Worm (Caenorhabditis elegans): ENCODE results near the gene his-59.

DNA sequence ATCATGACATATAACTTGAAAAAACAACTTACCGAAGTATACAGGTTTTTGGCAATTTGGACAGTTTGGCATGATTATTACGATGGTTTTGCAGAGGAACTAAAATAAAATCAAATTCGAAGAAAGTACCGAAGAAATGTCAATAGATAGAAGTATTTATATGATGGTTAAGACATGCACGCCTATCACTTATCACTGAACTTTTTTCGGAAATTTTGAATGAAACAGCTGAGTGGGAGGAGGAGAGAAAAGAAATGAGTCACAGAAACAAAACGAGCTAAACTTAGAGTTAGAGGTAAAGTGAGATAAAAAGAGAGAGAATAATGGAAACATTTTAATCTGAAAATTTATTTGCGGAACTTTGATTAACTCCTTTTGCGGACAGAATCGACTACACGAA is 42.8 kb upstream of the his-59 start, which contains the start of gene valv-1:
- TF ChIP-seq ama-1 (optimal IDR thresholded peaks at IDR 0.05) (no peak), fos-1 (tag; optimal IDR thresholded peaks at IDR 0.05) (no peak), dpl-1 (GFP tag; optimal IDR thresholded peaks at IDR 0.05) (no peak), lsy-2 (tag; optimal IDR thresholded peaks at IDR 0.05) (no peak), nhr-25 (tag; optimal IDR thresholded peaks at IDR 0.05; ENCODE audit: borderline replicate concordance, insufficient read depth) (no peak), zag-1 (tag; optimal IDR thresholded peaks at IDR 0.05) (no peak), ztf-11 (tag; optimal IDR thresholded peaks at IDR 0.05) (no peak), nhr-6 (tag; optimal IDR thresholded peaks at IDR 0.05) (no peak), nhr-28 (tag; optimal IDR thresholded peaks at IDR 0.05) (no peak), nhr-11 (tag; optimal IDR thresholded peaks at IDR 0.05) (no peak), zip-11 (GFP tag; IDR thresholded peaks at IDR 0.05) (no peak), mep-1 (tag; optimal IDR thresholded peaks at IDR 0.05) (no peak)

Data from whole organism, L4 larva.